Worm (Caenorhabditis elegans) whole organism, L2 larva: Measurements from ENCODE around the gene lron-10.

Experiments
- dmd-4 ChIP-seq: sonication (generic microtip); optimal IDR thresholded peaks from 2 replicates; lab custom pipeline; 2017; ENCODE audit warnings: missing biosample characterization, missing genetic modification characterization
- gmeb-1 ChIP-seq: fragments of 150-350 bp; optimal IDR thresholded peaks from 2 replicates; lab custom pipeline; 2014; ENCODE audit warnings: missing biosample characterization, missing genetic modification characterization
- nhr-10 ChIP-seq: sonication (generic microtip); optimal IDR thresholded peaks from 2 replicates; lab custom pipeline; 2017; ENCODE audit warnings: missing biosample characterization, missing genetic modification characterization
- nhr-12 ChIP-seq: fragments of 150-350 bp; optimal IDR thresholded peaks from 2 replicates; lab custom pipeline; 2014; ENCODE audit warnings: missing biosample characterization, missing genetic modification characterization
- nhr-77 ChIP-seq: fragments of 150-350 bp; optimal IDR thresholded peaks from 2 replicates; lab custom pipeline; 2014; ENCODE audit warnings: missing biosample characterization, missing genetic modification characterization
- skn-1 ChIP-seq: sonication (generic microtip); optimal IDR thresholded peaks from 2 replicates; lab custom pipeline; 2017; ENCODE audit warnings: missing biosample characterization, missing genetic modification characterization
- ztf-11 ChIP-seq: sonication (generic microtip); optimal IDR thresholded peaks from 2 replicates; lab custom pipeline; 2017; ENCODE audit warnings: missing biosample characterization, missing genetic modification characterization
- ztf-4 ChIP-seq: fragments of 150-350 bp; optimal IDR thresholded peaks from 2 replicates; lab custom pipeline; 2014; ENCODE audit warnings: missing biosample characterization, missing genetic modification characterization

- TF ChIP-seq nhr-77 = no peak
- no peak for TF ChIP-seq nhr-12
- no peak for TF ChIP-seq ztf-11 (tag; lab: Kevin White, UChicago)
- TF ChIP-seq gmeb-1 (tag; lab: Kevin White, UChicago) = no peak
- no peak for TF ChIP-seq nhr-10 (tag; lab: Kevin White, UChicago)
- no peak for TF ChIP-seq ztf-4
- TF ChIP-seq dmd-4 = no peak
- TF ChIP-seq skn-1 (tag; lab: Kevin White, UChicago) = no peak
Measured at ce11 chrIII:10592729-10593128, 28.4 kb downstream of the lron-10 start, which contains the start of gene Y45F3A.8.
